Worm (Caenorhabditis elegans) whole organism, L3 larva: ENCODE results near the gene csn-5.

Experiments used
- ama-1 ChIP-seq: fragments of 150-350 bp; optimal IDR thresholded peaks from 2 replicates; lab custom pipeline; 2018
- ceh-9 ChIP-seq: sonication (generic microtip); optimal IDR thresholded peaks from 2 replicates; lab custom pipeline; 2018; ENCODE audit warnings: missing biosample characterization, missing genetic modification characterization
- elt-1 ChIP-seq: fragments of 150-350 bp; optimal IDR thresholded peaks from 2 replicates; lab custom pipeline; 2014; ENCODE audit warnings: missing biosample characterization, missing genetic modification characterization
- fkh-10 ChIP-seq: sonication (generic microtip); optimal IDR thresholded peaks from 2 replicates; lab custom pipeline; 2017; ENCODE audit warnings: missing biosample characterization, missing genetic modification reagents, missing genetic modification characterization
- fos-1 ChIP-seq: fragments of 150-350 bp; optimal IDR thresholded peaks from 2 replicates; lab custom pipeline; 2014; ENCODE audit warnings: missing biosample characterization, missing genetic modification characterization
- jun-1 ChIP-seq: fragments of 150-350 bp; optimal IDR thresholded peaks from 2 replicates; lab custom pipeline; 2014; ENCODE audit warnings: missing biosample characterization, missing genetic modification reagents, missing genetic modification characterization
- mdl-1 ChIP-seq: fragments of 150-350 bp; optimal IDR thresholded peaks from 2 replicates; lab custom pipeline; 2014; ENCODE audit warnings: missing biosample characterization, missing genetic modification characterization
- nhr-23 ChIP-seq: fragments of 150-350 bp; optimal IDR thresholded peaks from 2 replicates; lab custom pipeline; 2014; ENCODE audit warnings: missing biosample characterization, missing genetic modification reagents, missing genetic modification characterization
- nhr-77 ChIP-seq: fragments of 150-350 bp; optimal IDR thresholded peaks from 2 replicates; lab custom pipeline; 2014; ENCODE audit warnings: missing biosample characterization, missing genetic modification characterization
- pqm-1 ChIP-seq: fragments of 150-350 bp; optimal IDR thresholded peaks from 2 replicates; lab custom pipeline; 2017; ENCODE audit warnings: missing biosample characterization, missing genetic modification characterization, inconsistent platforms
- skn-1 ChIP-seq: fragments of 150-350 bp; optimal IDR thresholded peaks from 2 replicates; lab custom pipeline; 2014; ENCODE audit warnings: missing biosample characterization, missing genetic modification characterization
- unc-62 ChIP-seq: fragments of 150-350 bp; sonication (generic microtip); optimal IDR thresholded peaks from 4 replicates; lab custom pipeline; 2014; ENCODE audit warnings: missing biosample characterization, missing genetic modification reagents, missing genetic modification characterization

DNA sequence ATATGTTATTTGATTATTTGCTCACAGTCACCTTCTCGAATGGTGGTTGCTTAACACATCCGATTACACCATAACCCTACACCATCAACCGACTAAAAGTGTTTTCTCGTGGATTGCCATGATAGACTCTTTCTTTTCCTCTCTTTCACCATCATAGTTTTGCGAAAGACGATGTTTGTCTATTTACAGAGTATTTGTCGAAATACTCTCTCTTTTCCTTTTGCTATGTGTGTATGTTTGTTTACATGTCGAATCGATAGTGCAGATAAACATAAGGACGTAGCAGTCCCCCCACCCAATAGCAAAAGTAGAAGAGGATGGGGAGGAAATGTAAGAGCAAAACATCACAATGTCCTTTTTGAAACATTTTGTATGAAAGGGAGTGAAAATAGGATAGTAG, 46.0 kb upstream of the csn-5 start:
- TF ChIP-seq ceh-9 (tag; lab: Kevin White, UChicago): no peak
- TF ChIP-seq elt-1 (tag; lab: Kevin White, UChicago): no peak
- no peak for TF ChIP-seq skn-1 (tag; lab: Kevin White, UChicago)
- no peak for TF ChIP-seq nhr-77 (tag; lab: Kevin White, UChicago)
- no peak for TF ChIP-seq unc-62 (GFP tag; lab: Kevin White, UChicago)
- TF ChIP-seq mdl-1 (tag; lab: Kevin White, UChicago): no peak
- TF ChIP-seq pqm-1 (tag; lab: Kevin White, UChicago): no peak
- TF ChIP-seq jun-1: no peak
- TF ChIP-seq nhr-23 (tag; lab: Kevin White, UChicago): no peak
- no peak for TF ChIP-seq ama-1 (lab: Kevin White, UChicago)
- TF ChIP-seq fkh-10 (GFP tag; lab: Kevin White, UChicago): no peak
- no peak for TF ChIP-seq fos-1 (tag; lab: Kevin White, UChicago)
